Worm (Caenorhabditis elegans) whole organism, mixed stage, embryonic: Measurements from ENCODE around the gene F11C1.4.

ENCODE experiments used
- ces-1 ChIP-seq: fragments of 150-350 bp; optimal IDR thresholded peaks from 2 replicates; lab custom pipeline; 2014; ENCODE audit warnings: missing biosample characterization, missing genetic modification reagents, missing genetic modification characterization
- elt-1 ChIP-seq: sonication (generic microtip); optimal IDR thresholded peaks from 2 replicates; lab custom pipeline; 2017; ENCODE audit warnings: missing genetic modification characterization, mild to moderate bottlenecking, missing compliant biosample characterization, antibody characterized with exemption, moderate library complexity, borderline replicate concordance; ENCODE audit not compliant: insufficient read depth
- hlh-1 ChIP-seq: fragments of 150-350 bp; optimal IDR thresholded peaks from 2 replicates; lab custom pipeline; 2014; ENCODE audit warnings: missing biosample characterization, missing genetic modification reagents, missing genetic modification characterization
- pha-4 ChIP-seq: fragments of 150-350 bp; optimal IDR thresholded peaks from 2 replicates; lab custom pipeline; 2018; ENCODE audit warnings: missing biosample characterization, missing genetic modification reagents, missing genetic modification characterization
- sem-2 ChIP-seq: fragments of 200-800 bp; sonication (Bioruptor generic); optimal IDR thresholded peaks from 2 replicates; lab custom pipeline; 2018; ENCODE audit warnings: mild to moderate bottlenecking, missing genetic modification characterization, missing compliant biosample characterization
- snpc-4 ChIP-seq: fragments of 150-350 bp; optimal IDR thresholded peaks from 2 replicates; lab custom pipeline; 2014; ENCODE audit warnings: missing biosample characterization, missing genetic modification characterization
- sptf-1 ChIP-seq: sonication (generic microtip); optimal IDR thresholded peaks from 2 replicates; lab custom pipeline; 2017; ENCODE audit warnings: mild to moderate bottlenecking, missing genetic modification characterization, moderate library complexity, missing compliant biosample characterization
- ztf-11 ChIP-seq: fragments of 150-350 bp; optimal IDR thresholded peaks from 2 replicates; lab custom pipeline; 2014; ENCODE audit warnings: missing biosample characterization, missing genetic modification characterization

DNA sequence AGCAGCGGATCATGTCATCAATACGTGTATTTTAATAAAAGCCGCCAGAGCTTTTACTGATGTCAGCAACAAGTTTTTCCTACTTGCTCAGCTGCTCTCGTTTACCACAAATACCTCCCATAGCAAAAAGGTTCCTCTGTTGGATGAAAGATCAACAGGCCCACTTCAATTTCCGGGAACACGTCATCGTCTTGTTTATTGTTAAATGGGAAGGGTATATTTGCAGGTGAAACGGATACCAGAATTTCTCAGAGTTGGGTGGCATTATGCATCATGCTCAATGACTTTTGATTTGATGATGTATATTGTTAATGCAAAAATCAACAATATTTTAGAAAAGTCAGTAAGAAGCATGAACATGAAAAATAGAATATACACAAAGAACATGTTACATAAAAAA lies 25.7 kb upstream of the F11C1.4 start:
- TF ChIP-seq snpc-4 (tag; lab: Kevin White, UChicago) (no peak), elt-1 (tag; lab: Kevin White, UChicago) (no peak), sptf-1 (tag; lab: Kevin White, UChicago) (no peak), pha-4 (tag; lab: Kevin White, UChicago) (no peak), ztf-11 (tag; lab: Kevin White, UChicago) (no peak), ces-1 (no peak), sem-2 (no peak), hlh-1 (tag; lab: Kevin White, UChicago) (no peak)
